Worm (Caenorhabditis elegans) whole organism, early embryonic: Measurements from ENCODE around the gene sri-31.

Experiments
- B0310.2 ChIP-seq: sonication (generic microtip); optimal IDR thresholded peaks from 2 replicates; lab custom pipeline; 2016; ENCODE audit warnings: mild to moderate bottlenecking, missing genetic modification characterization, missing compliant biosample characterization
- F13C5.2 ChIP-seq: sonication (generic microtip); optimal IDR thresholded peaks from 2 replicates; lab custom pipeline; 2017; ENCODE audit warnings: mild to moderate bottlenecking, missing genetic modification characterization, inconsistent platforms, missing compliant biosample characterization
- aly-1 ChIP-seq: sonication (generic microtip); optimal IDR thresholded peaks from 2 replicates; lab custom pipeline; 2016; ENCODE audit warnings: missing genetic modification characterization, missing compliant biosample characterization
- ama-1 ChIP-seq: fragments of 150-350 bp; optimal IDR thresholded peaks from 2 replicates; lab custom pipeline; 2014
- ceh-13 ChIP-seq: fragments of 200-800 bp; sonication (Bioruptor generic); optimal IDR thresholded peaks from 2 replicates; lab custom pipeline; 2018; ENCODE audit warnings: mild to moderate bottlenecking, missing genetic modification characterization, missing compliant biosample characterization
- ets-7 ChIP-seq: sonication (generic microtip); optimal IDR thresholded peaks from 2 replicates; lab custom pipeline; 2016; ENCODE audit warnings: missing genotype, missing genetic modification characterization, missing compliant biosample characterization
- flt-1 ChIP-seq: fragments of 200-800 bp; sonication (Bioruptor generic); IDR thresholded peaks from 2 replicates; pipeline ENCODE4 v1.3.6; 2022; ENCODE audit warnings: missing genetic modification characterization, missing compliant biosample characterization
- hnd-1 ChIP-seq: sonication (generic microtip); optimal IDR thresholded peaks from 2 replicates; lab custom pipeline; 2016; ENCODE audit warnings: missing genetic modification characterization, missing compliant biosample characterization
- pes-1 ChIP-seq: fragments of 200-800 bp; sonication (Bioruptor generic); IDR thresholded peaks from 2 replicates; pipeline ENCODE4 v1.3.6; 2022; ENCODE audit warnings: missing genetic modification reagents, missing genetic modification characterization, missing compliant biosample characterization
- sea-1 ChIP-seq: fragments of 200-800 bp; sonication (Bioruptor generic); conservative IDR thresholded peaks from 2 replicates; pipeline ENCODE4 v1.3.6; 2022; ENCODE audit warnings: missing genetic modification characterization, missing compliant biosample characterization
- tbx-11 ChIP-seq: fragments of 200-800 bp; sonication (Bioruptor generic); IDR thresholded peaks from 2 replicates; pipeline ENCODE4 v1.3.6; 2022; ENCODE audit warnings: missing genetic modification characterization, missing compliant biosample characterization
- tbx-37 ChIP-seq: fragments of 200-800 bp; sonication (Bioruptor generic); conservative IDR thresholded peaks from 2 replicates; pipeline ENCODE4 v1.3.6; 2022; ENCODE audit warnings: missing genetic modification reagents, missing genetic modification characterization, missing compliant biosample characterization
- tra-4 ChIP-seq: sonication (generic microtip); optimal IDR thresholded peaks from 2 replicates; lab custom pipeline; 2017; ENCODE audit warnings: missing genetic modification characterization, missing compliant biosample characterization

- TF ChIP-seq ama-1 (lab: Kevin White, UChicago) (no peak), B0310.2 (tag; lab: Kevin White, UChicago) (no peak), pes-1 (no peak), F13C5.2 (tag; lab: Kevin White, UChicago) (no peak), sea-1 (no peak), tbx-37 (GFP tag; lab: Robert Waterston, UW) (no peak), tbx-11 (GFP tag; lab: Robert Waterston, UW) (no peak), hnd-1 (tag; lab: Kevin White, UChicago) (no peak), flt-1 (GFP tag; lab: Robert Waterston, UW) (no peak), ceh-13 (GFP tag; lab: Kevin White, UChicago) (no peak), tra-4 (tag; lab: Kevin White, UChicago) (no peak), aly-1 (no peak), ets-7 (tag; lab: Kevin White, UChicago) (no peak)
Observed at ce11 chrII:3062876-3063275, 12.1 kb downstream of the sri-31 start.
